Worm (Caenorhabditis elegans): ENCODE results near the gene clec-61.

The clec-61 gene

DNA sequence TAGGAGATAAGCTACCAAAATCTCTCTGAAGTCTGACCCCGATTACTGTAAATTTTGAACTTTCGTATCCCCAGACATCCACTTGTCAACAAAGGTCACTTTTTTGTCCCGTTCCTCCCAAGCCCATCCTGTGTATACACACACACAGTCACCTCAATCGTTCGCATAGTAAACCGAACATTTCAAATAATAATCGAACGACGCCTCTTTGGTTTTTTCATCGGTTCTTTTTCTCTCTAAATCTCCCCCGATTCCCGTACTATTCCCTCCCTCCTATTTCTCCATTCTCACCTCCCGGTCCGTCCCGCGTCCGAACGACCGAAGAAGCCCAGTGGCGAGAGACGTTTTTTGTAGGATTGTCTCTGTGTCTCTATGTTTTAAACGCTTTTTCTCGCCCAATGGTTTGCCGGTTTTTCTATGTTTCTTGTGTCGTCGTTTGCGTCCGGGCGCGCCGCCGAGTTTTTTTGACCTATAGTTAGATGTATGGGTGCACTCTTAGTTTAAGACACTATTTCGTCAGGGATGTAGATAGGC, 38.9 kb upstream of the clec-61 start:
- TF ChIP-seq ctbp-1 (GFP tag; IDR thresholded peaks at IDR 0.05): no peak
- TF ChIP-seq lim-7 (GFP tag; IDR thresholded peaks at IDR 0.05): no peak
- peak; percentile 69 for TF ChIP-seq aha-1 (tag)
- peak; percentile 74 for TF ChIP-seq nhr-48 (tag; optimal IDR thresholded peaks at IDR 0.05)
- TF ChIP-seq hlh-30 (tag; optimal IDR thresholded peaks at IDR 0.05; ENCODE audit: insufficient read depth): peak; percentile 4
- peak; percentile 27 for TF ChIP-seq rbr-2 (tag; optimal IDR thresholded peaks at IDR 0.05)
- no peak for TF ChIP-seq ces-1 (GFP tag; optimal IDR thresholded peaks at IDR 0.05)
- no peak for TF ChIP-seq pqm-1 (tag; optimal IDR thresholded peaks at IDR 0.05)
- peak; percentile 32; the same call in 1 of the 2 replicates for TF ChIP-seq ceh-20 (GFP tag; IDR thresholded peaks at IDR 0.05)
- no peak for TF ChIP-seq zip-2 (tag; optimal IDR thresholded peaks at IDR 0.05)
- TF ChIP-seq php-3 (GFP tag; IDR thresholded peaks at IDR 0.05): no peak
- TF ChIP-seq ceh-62 (tag; optimal IDR thresholded peaks at IDR 0.05): no peak
- TF ChIP-seq arid-1 (GFP tag; conservative IDR thresholded peaks at IDR 0.05): 0 out of 2 replicates have a peak, but pooled peaks have one; percentile 26
- TF ChIP-seq madf-5 (GFP tag; IDR thresholded peaks at IDR 0.05): no peak
- peak; percentile 78 for TF ChIP-seq hlh-11 (tag; optimal IDR thresholded peaks at IDR 0.05)
- 0 out of 2 replicates have a peak, but pooled peaks have one; percentile 24 for TF ChIP-seq dmd-6 (GFP tag; IDR thresholded peaks at IDR 0.05)
- peak; percentile 34 for TF ChIP-seq mep-1 (tag; optimal IDR thresholded peaks at IDR 0.05)
- TF ChIP-seq nhr-42 (GFP tag; IDR thresholded peaks at IDR 0.05): no peak
- TF ChIP-seq nhr-6 (tag; optimal IDR thresholded peaks at IDR 0.05): peak; percentile 33
- peak; percentile 28 for TF ChIP-seq nhr-28 (tag; optimal IDR thresholded peaks at IDR 0.05)
- TF ChIP-seq lsy-2 (tag; optimal IDR thresholded peaks at IDR 0.05): peak in 1 of 2 experiments; percentile 28
- TF ChIP-seq nhr-237 (tag; optimal IDR thresholded peaks at IDR 0.05): no peak
- no peak for TF ChIP-seq madf-9 (GFP tag; conservative IDR thresholded peaks at IDR 0.05)
- no peak for TF ChIP-seq lin-1 (GFP tag; IDR thresholded peaks at IDR 0.05)
- peak; percentile 78 for TF ChIP-seq dve-1 (tag; optimal IDR thresholded peaks at IDR 0.05; ENCODE audit: insufficient read depth)
- TF ChIP-seq daf-19 (GFP tag; conservative IDR thresholded peaks at IDR 0.05): no peak
- peak in 1 of 2 experiments; percentile 58 for TF ChIP-seq mdl-1 (tag; optimal IDR thresholded peaks at IDR 0.05)
- TF ChIP-seq F10B5.3 (tag; optimal IDR thresholded peaks at IDR 0.05): no peak
- TF ChIP-seq daf-16 (GFP tag; optimal IDR thresholded peaks at IDR 0.05): no peak
- TF ChIP-seq daf-16 (tag; optimal IDR thresholded peaks at IDR 0.05): no peak
- TF ChIP-seq mdt-29 (GFP tag; IDR thresholded peaks at IDR 0.05): no peak
- TF ChIP-seq unc-62 (GFP tag; optimal IDR thresholded peaks at IDR 0.05 in 1 of 2): no peak
- TF ChIP-seq unc-62 (tag; optimal IDR thresholded peaks at IDR 0.05): no peak
- TF ChIP-seq dpl-1 (GFP tag; optimal IDR thresholded peaks at IDR 0.05): peak; percentile 4
- no peak for TF ChIP-seq daf-12 (tag; optimal IDR thresholded peaks at IDR 0.05)
- peak; percentile 30 for TF ChIP-seq spr-1 (tag; optimal IDR thresholded peaks at IDR 0.05)
- TF ChIP-seq pha-4 (GFP tag; IDR thresholded peaks at IDR 0.05): no peak
- peak; percentile 86 for TF ChIP-seq pha-4 (tag; optimal IDR thresholded peaks at IDR 0.05)
- no peak for TF ChIP-seq egl-27 (tag; optimal IDR thresholded peaks at IDR 0.05)

DNA sequence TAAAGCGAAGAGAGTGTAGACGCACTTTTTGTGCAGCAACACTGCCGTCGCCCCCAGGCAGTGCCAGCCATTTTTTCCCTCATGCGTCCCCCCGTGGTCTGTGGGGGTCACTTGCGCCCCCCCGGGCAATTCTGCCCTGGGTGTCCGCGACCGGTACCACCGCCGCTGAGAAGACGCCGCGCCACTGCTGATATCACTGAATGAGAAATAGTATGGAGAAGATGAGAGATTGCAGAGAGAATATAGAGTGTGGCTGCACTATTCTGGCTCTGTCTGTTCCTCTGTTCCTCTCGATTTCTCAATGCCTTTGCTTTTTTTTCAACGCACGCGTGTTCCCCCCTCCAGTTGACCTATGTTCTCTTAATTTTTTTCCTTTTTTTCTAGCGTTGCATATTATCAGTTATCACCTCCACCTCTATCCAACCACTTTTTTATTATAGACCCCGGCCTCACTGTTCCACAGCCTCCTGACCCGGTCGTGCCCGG, 37.4 kb upstream of the clec-61 start, which contains the start of gene mab-10:
mab-10 (plus strand) TSS at position 436 of the 486 bp plus-strand sequence.
- TF ChIP-seq nhr-77 (tag; optimal IDR thresholded peaks at IDR 0.05) (no peak), ZK337.2 (GFP tag; IDR thresholded peaks at IDR 0.05) (no peak), ceh-82 (tag; optimal IDR thresholded peaks at IDR 0.05) (no peak), ceh-62 (tag; optimal IDR thresholded peaks at IDR 0.05) (no peak), php-3 (GFP tag; IDR thresholded peaks at IDR 0.05) (peak; percentile 71; the same call in 1 of the 2 replicates), dpl-1 (GFP tag; optimal IDR thresholded peaks at IDR 0.05) (no peak), mdt-29 (GFP tag; IDR thresholded peaks at IDR 0.05) (no peak), snpc-1.2 (GFP tag; IDR thresholded peaks at IDR 0.05) (no peak), unc-39 (tag; optimal IDR thresholded peaks at IDR 0.05) (no peak), saeg-2 (GFP tag; IDR thresholded peaks at IDR 0.05) (no peak), aly-2 (tag; optimal IDR thresholded peaks at IDR 0.05) (no peak), hlh-11 (tag; optimal IDR thresholded peaks at IDR 0.05) (peak; percentile 90), madf-5 (GFP tag; IDR thresholded peaks at IDR 0.05) (0 out of 4 replicates have a peak, but pooled peaks of 1 of the 2 experiments have one; percentile 25), Y75B8A.6 (GFP tag; IDR thresholded peaks at IDR 0.05) (no peak), ctbp-1 (GFP tag; IDR thresholded peaks at IDR 0.05) (0 out of 2 replicates have a peak, but pooled peaks have one; percentile 41), Y105C5A.15 (GFP tag; IDR thresholded peaks at IDR 0.05) (no peak), lsy-2 (tag; optimal IDR thresholded peaks at IDR 0.05) (peak in 1 of 2 experiments; percentile 53), vab-7 (GFP tag; IDR thresholded peaks at IDR 0.05) (0 out of 2 replicates have a peak, but pooled peaks have one; percentile 20), spr-1 (tag; optimal IDR thresholded peaks at IDR 0.05) (no peak), lim-7 (GFP tag; IDR thresholded peaks at IDR 0.05) (0 out of 2 replicates have a peak, but pooled peaks have one; percentile 7), D1046.2 (GFP tag; IDR thresholded peaks at IDR 0.05) (no peak), ama-1 (optimal IDR thresholded peaks at IDR 0.05) (no peak), daf-12 (tag; optimal IDR thresholded peaks at IDR 0.05) (no peak)

Measured in whole organism, L4 larva.